Fruit fly (Drosophila melanogaster): ENCODE measurements around the gene CG14422.

CG14422 gene

dm6 chrX:2947545-2948072, 4.4 kb downstream of the CG14422 start, which contains the start of gene CG3603 (continued):
- TF ChIP-seq salr (GFP tag; optimal IDR thresholded peaks at IDR 0.05) (peak; percentile 51 to 62), CG4318 (GFP tag; optimal IDR thresholded peaks at IDR 0.05) (no peak), dsx (GFP tag; optimal IDR thresholded peaks at IDR 0.05; ENCODE audit: poor library complexity, severe bottlenecking) (peak; percentile 13), CG8319 (GFP tag; optimal IDR thresholded peaks at IDR 0.05) (peak; percentile 72), CG8119 (GFP tag; IDR thresholded peaks at IDR 0.05) (peak; percentile 70), lz (GFP tag; optimal IDR thresholded peaks at IDR 0.05) (peak; percentile 53), fkh (GFP tag; optimal IDR thresholded peaks at IDR 0.05) (no peak), Sox102F (GFP tag; optimal IDR thresholded peaks at IDR 0.05) (peak; percentile 51), Ets96B (tag; optimal IDR thresholded peaks at IDR 0.05) (peak; percentile 55), pdm3 (GFP tag; optimal IDR thresholded peaks at IDR 0.05) (peak; percentile 46), eg (GFP tag; IDR thresholded peaks at IDR 0.05) (peak; percentile 79; the same call in 2 of the 3 replicates), svp (GFP tag) (peak; percentile 78), CG6792 (GFP tag; optimal IDR thresholded peaks at IDR 0.05) (no peak), esn (GFP tag; optimal IDR thresholded peaks at IDR 0.05) (peak; percentile 48)

- TF ChIP-seq dsx (GFP tag; optimal IDR thresholded peaks at IDR 0.05; ENCODE audit: poor library complexity, severe bottlenecking) = peak; percentile 32
- TF ChIP-seq ss (GFP tag; optimal IDR thresholded peaks at IDR 0.05) = no peak
- TF ChIP-seq Eip78C (GFP tag) = peak; percentile 29
Observed at dm6 chrX:2949114-2949513, 5.9 kb downstream of the CG14422 start.

DNA sequence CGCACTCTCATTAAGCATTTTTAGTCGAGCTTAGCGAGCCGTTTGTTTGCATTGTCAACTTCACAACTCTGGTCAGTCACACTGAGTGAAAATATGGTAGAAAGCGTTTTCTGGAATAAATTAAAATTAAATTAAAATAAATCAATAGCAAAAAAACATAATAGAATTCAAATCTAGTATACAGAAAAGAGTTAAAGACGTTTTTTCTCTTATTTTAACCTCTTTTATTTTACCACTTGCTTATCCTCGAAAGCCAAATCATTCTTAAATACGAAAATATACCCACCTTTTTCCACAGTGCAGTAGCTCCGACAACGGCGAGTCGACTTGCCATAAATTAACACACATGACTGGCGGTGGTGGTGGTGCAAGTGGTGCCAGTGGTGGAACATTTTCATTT, 8.5 kb downstream of the CG14422 start:
- TF ChIP-seq Hr4 (GFP tag; optimal IDR thresholded peaks at IDR 0.05) (peak; percentile 18), CG31627 (GFP tag; optimal IDR thresholded peaks at IDR 0.05) (peak; percentile 21), CG10631 (GFP tag; optimal IDR thresholded peaks at IDR 0.05) (peak; percentile 0), CG7368 (GFP tag; optimal IDR thresholded peaks at IDR 0.05) (no peak), dac (GFP tag; optimal IDR thresholded peaks at IDR 0.05) (no peak), Ets96B (tag; optimal IDR thresholded peaks at IDR 0.05) (no peak), topi (GFP tag; optimal IDR thresholded peaks at IDR 0.05) (peak; percentile 22), CG15336 (GFP tag; IDR thresholded peaks at IDR 0.05) (0 out of 2 replicates have a peak, but pooled peaks have one; percentile 24), Lpt (GFP tag; optimal IDR thresholded peaks at IDR 0.05) (no peak), Sox102F (GFP tag; optimal IDR thresholded peaks at IDR 0.05) (no peak), Sox14 (GFP tag; optimal IDR thresholded peaks at IDR 0.05) (no peak), CG3919 (GFP tag; optimal IDR thresholded peaks at IDR 0.05) (no peak), CG11762 (GFP tag; optimal IDR thresholded peaks at IDR 0.05; ENCODE audit: insufficient read depth) (no peak), Eip93F (GFP tag; optimal IDR thresholded peaks at IDR 0.05) (no peak), Blimp-1 (GFP tag; optimal IDR thresholded peaks at IDR 0.05) (no peak), fkh (GFP tag; optimal IDR thresholded peaks at IDR 0.05) (no peak), CG10669 (GFP tag; optimal IDR thresholded peaks at IDR 0.05) (peak; percentile 9), CG6163 (GFP tag; IDR thresholded peaks at IDR 0.05) (no peak), fd85E (GFP tag; optimal IDR thresholded peaks at IDR 0.05) (no peak), fd59A (GFP tag; optimal IDR thresholded peaks at IDR 0.05) (no peak), eg (GFP tag; IDR thresholded peaks at IDR 0.05) (no peak), CG8319 (GFP tag; optimal IDR thresholded peaks at IDR 0.05) (no peak), acj6 (GFP tag; optimal IDR thresholded peaks at IDR 0.05) (peak; percentile 9), CG6854 (GFP tag; optimal IDR thresholded peaks at IDR 0.05) (no peak), achi (GFP tag; optimal IDR thresholded peaks at IDR 0.05) (peak; percentile 12), lz (GFP tag; optimal IDR thresholded peaks at IDR 0.05) (peak; percentile 2), dsx (GFP tag; optimal IDR thresholded peaks at IDR 0.05; ENCODE audit: poor library complexity, severe bottlenecking) (no peak), CG16779 (tag; optimal IDR thresholded peaks at IDR 0.05) (no peak), salr (GFP tag; optimal IDR thresholded peaks at IDR 0.05) (no peak), Ets21C (GFP tag; optimal IDR thresholded peaks at IDR 0.05) (peak; percentile 0), cyc (GFP tag; optimal IDR thresholded peaks at IDR 0.05) (peak; percentile 9), Met (GFP tag; optimal IDR thresholded peaks at IDR 0.05) (peak; percentile 6), CG6276 (GFP tag; optimal IDR thresholded peaks at IDR 0.05) (no peak), CG11294 (GFP tag; IDR thresholded peaks at IDR 0.05) (no peak), spab (GFP tag; optimal IDR thresholded peaks at IDR 0.05) (no peak), CG32006 (GFP tag; optimal IDR thresholded peaks at IDR 0.05) (peak; percentile 42), esn (GFP tag; optimal IDR thresholded peaks at IDR 0.05) (peak; percentile 40), ss (GFP tag; optimal IDR thresholded peaks at IDR 0.05) (peak in 1 of 2 experiments; percentile 9), CG9139 (GFP tag; optimal IDR thresholded peaks at IDR 0.05) (no peak), CG34406 (GFP tag; optimal IDR thresholded peaks at IDR 0.05) (no peak)
